Worm (Caenorhabditis elegans) whole organism, L1 larva: ENCODE results near the gene srj-52.

Experiments
- F16B12.6 ChIP-seq: fragments of 150-350 bp; optimal IDR thresholded peaks from 2 replicates; lab custom pipeline; 2014; ENCODE audit warnings: missing biosample characterization, missing genetic modification characterization
- alr-1 ChIP-seq: fragments of 200-800 bp; sonication (Bioruptor generic); optimal IDR thresholded peaks from 2 replicates; lab custom pipeline; 2018; ENCODE audit warnings: borderline replicate concordance, mild to moderate bottlenecking, missing genetic modification characterization, missing compliant biosample characterization
- aly-2 ChIP-seq: fragments of 150-350 bp; optimal IDR thresholded peaks from 2 replicates; lab custom pipeline; 2014; ENCODE audit warnings: missing biosample characterization, missing genetic modification characterization
- blmp-1 ChIP-seq: fragments of 150-350 bp; optimal IDR thresholded peaks from 2 replicates; lab custom pipeline; 2014; ENCODE audit warnings: missing biosample characterization, missing genetic modification characterization
- ceh-90 ChIP-seq: sonication (generic microtip); optimal IDR thresholded peaks from 2 replicates; lab custom pipeline; 2016; ENCODE audit warnings: missing genetic modification characterization, missing compliant biosample characterization
- ces-1 ChIP-seq: fragments of 150-350 bp; optimal IDR thresholded peaks from 2 replicates; lab custom pipeline; 2014; ENCODE audit warnings: missing biosample characterization, missing genetic modification reagents, missing genetic modification characterization
- dpl-1 ChIP-seq, 3 experiments: fragments of 150-350 bp in 2 of 3; sonication (generic microtip) in 1 of 3; optimal IDR thresholded peaks; 2 replicates each; lab custom pipeline; 2014 to 2017; ENCODE audit warnings: missing biosample characterization in 3 of 3, missing genetic modification characterization in 3 of 3, missing genetic modification reagents in 3 of 3
- dsc-1 ChIP-seq: sonication (generic microtip); optimal IDR thresholded peaks from 2 replicates; lab custom pipeline; 2016; ENCODE audit warnings: mild to moderate bottlenecking, missing genetic modification characterization, missing compliant biosample characterization
- efl-1 ChIP-seq, 4 experiments: fragments of 150-350 bp; optimal IDR thresholded peaks in 3 of 4; peaks in 1 of 4; 1 replicate in 1 of 4; 2 replicates in 3 of 4; lab custom pipeline; 2014; ENCODE audit warnings: missing biosample characterization in 2 of 4, missing genetic modification characterization in 2 of 4, missing genetic modification reagents in 2 of 4
- efl-3 ChIP-seq: fragments of 200-800 bp; sonication (Bioruptor generic); optimal IDR thresholded peaks from 2 replicates; lab custom pipeline; 2018; ENCODE audit warnings: mild to moderate bottlenecking, missing genetic modification characterization, missing compliant biosample characterization
- egl-13 ChIP-seq: sonication (generic microtip); optimal IDR thresholded peaks from 2 replicates; lab custom pipeline; 2016; ENCODE audit warnings: missing genotype, missing genetic modification reagents, missing genetic modification characterization, missing compliant biosample characterization
- egl-27 ChIP-seq, 2 experiments: fragments of 150-350 bp in 1 of 2; sonication (generic microtip); optimal IDR thresholded peaks; 3 replicates each; lab custom pipeline; 2017 to 2018; ENCODE audit warnings: missing biosample characterization in 2 of 2, missing genetic modification characterization in 2 of 2, missing genetic modification reagents in 2 of 2
- elt-3 ChIP-seq, 6 experiments: fragments of 150-350 bp in 1 of 6; sonication (generic microtip); optimal IDR thresholded peaks; 2 replicates each; lab custom pipeline; 2017 to 2018; ENCODE audit warnings: missing biosample characterization in 6 of 6, missing genetic modification characterization in 6 of 6, inconsistent platforms in 1 of 6
- ets-5 ChIP-seq: fragments of 200-800 bp; sonication (Bioruptor generic); IDR thresholded peaks from 2 replicates; pipeline ENCODE4 v1.3.6; 2022; ENCODE audit warnings: missing genetic modification characterization, missing compliant biosample characterization
- fkh-10 ChIP-seq: sonication (generic microtip); optimal IDR thresholded peaks from 2 replicates; lab custom pipeline; 2017; ENCODE audit warnings: missing biosample characterization, missing genetic modification reagents, missing genetic modification characterization
- fkh-4 ChIP-seq: sonication (generic microtip); optimal IDR thresholded peaks from 2 replicates; lab custom pipeline; 2016; ENCODE audit warnings: missing compliant biosample characterization, missing genetic modification characterization, borderline replicate concordance
- fkh-8 ChIP-seq: sonication (generic microtip); optimal IDR thresholded peaks from 2 replicates; lab custom pipeline; 2016; ENCODE audit warnings: mild to moderate bottlenecking, missing genetic modification characterization, missing compliant biosample characterization
- grh-1 ChIP-seq: fragments of 200-800 bp; sonication (Bioruptor generic); IDR thresholded peaks from 2 replicates; pipeline ENCODE4 v1.3.6; 2022; ENCODE audit warnings: missing genetic modification reagents, missing genetic modification characterization, missing compliant biosample characterization
- hlh-4 ChIP-seq: sonication (generic microtip); optimal IDR thresholded peaks from 2 replicates; lab custom pipeline; 2016; ENCODE audit warnings: mild to moderate bottlenecking, missing genetic modification characterization, missing compliant biosample characterization
- hpl-2 ChIP-seq: fragments of 150-350 bp; optimal IDR thresholded peaks from 2 replicates; lab custom pipeline; 2014; ENCODE audit warnings: missing biosample characterization, missing genetic modification reagents, missing genetic modification characterization
- irx-1 ChIP-seq: sonication (generic microtip); optimal IDR thresholded peaks from 2 replicates; lab custom pipeline; 2016; ENCODE audit warnings: missing genetic modification characterization, missing compliant biosample characterization
- isw-1 ChIP-seq: fragments of 200-800 bp; sonication (Bioruptor generic); IDR thresholded peaks from 2 replicates; pipeline ENCODE4 v1.3.6; 2022; ENCODE audit warnings: missing genetic modification characterization, missing compliant biosample characterization
- lin-13 ChIP-seq: fragments of 150-350 bp; optimal IDR thresholded peaks from 2 replicates; lab custom pipeline; 2014; ENCODE audit warnings: missing biosample characterization, missing genetic modification reagents, missing genetic modification characterization
- lin-14 ChIP-seq: fragments of 200-800 bp; sonication (Bioruptor generic); optimal IDR thresholded peaks from 2 replicates; lab custom pipeline; 2018; ENCODE audit warnings: mild to moderate bottlenecking, missing genetic modification characterization, moderate library complexity, missing compliant biosample characterization
- lin-35 ChIP-seq, 2 experiments: fragments of 150-350 bp; optimal IDR thresholded peaks; 2 replicates each; lab custom pipeline; 2014; ENCODE audit warnings: missing biosample characterization in 2 of 2, missing genetic modification characterization in 2 of 2, missing genetic modification reagents in 2 of 2
- lin-39 ChIP-seq: fragments of 150-350 bp; optimal IDR thresholded peaks from 2 replicates; lab custom pipeline; 2014; ENCODE audit warnings: missing biosample characterization, missing genetic modification reagents, missing genetic modification characterization
- lsy-2 ChIP-seq, 2 experiments: fragments of 150-350 bp; optimal IDR thresholded peaks; 2 replicates each; lab custom pipeline; 2014; ENCODE audit warnings: missing biosample characterization in 2 of 2, missing genetic modification characterization in 2 of 2
- mab-9 ChIP-seq: fragments of 200-800 bp; sonication (Bioruptor generic); IDR thresholded peaks from 2 replicates; pipeline ENCODE4 v1.3.6; 2022; ENCODE audit warnings: missing genetic modification reagents, missing genetic modification characterization, missing compliant biosample characterization
- mdl-1 ChIP-seq, 2 experiments: fragments of 150-350 bp; optimal IDR thresholded peaks; 2 replicates each; lab custom pipeline; 2014 to 2017; ENCODE audit warnings: missing biosample characterization in 2 of 2, missing genetic modification characterization in 2 of 2, inconsistent platforms in 1 of 2
- mef-2 ChIP-seq: fragments of 150-350 bp; optimal IDR thresholded peaks from 2 replicates; lab custom pipeline; 2014; ENCODE audit warnings: missing biosample characterization, missing genetic modification characterization
- nhr-237 ChIP-seq: fragments of 150-350 bp; optimal IDR thresholded peaks from 2 replicates; lab custom pipeline; 2014; ENCODE audit warnings: missing biosample characterization, missing genetic modification characterization
- nhr-47 ChIP-seq: sonication (generic microtip); optimal IDR thresholded peaks from 2 replicates; lab custom pipeline; 2016; ENCODE audit warnings: mild to moderate bottlenecking, missing genetic modification characterization, moderate library complexity, missing compliant biosample characterization
- nhr-76 ChIP-seq: sonication (generic microtip); optimal IDR thresholded peaks from 2 replicates; lab custom pipeline; 2017; ENCODE audit warnings: missing biosample characterization, missing genetic modification characterization
- nhr-90 ChIP-seq: sonication (generic microtip); optimal IDR thresholded peaks from 2 replicates; lab custom pipeline; 2016; ENCODE audit warnings: mild to moderate bottlenecking, missing genetic modification characterization, missing compliant biosample characterization; ENCODE audit not compliant: poor library complexity
- pag-3 ChIP-seq: sonication (generic microtip); optimal IDR thresholded peaks from 2 replicates; lab custom pipeline; 2017; ENCODE audit warnings: missing genetic modification characterization, mild to moderate bottlenecking, missing compliant biosample characterization, antibody characterized with exemption, borderline replicate concordance; ENCODE audit not compliant: insufficient read depth
- pax-3 ChIP-seq: fragments of 200-800 bp; sonication (Bioruptor generic); optimal IDR thresholded peaks from 2 replicates; lab custom pipeline; 2018; ENCODE audit warnings: mild to moderate bottlenecking, missing genetic modification characterization, moderate library complexity, missing compliant biosample characterization
- pqm-1 ChIP-seq: sonication (generic microtip); optimal IDR thresholded peaks from 3 replicates; lab custom pipeline; 2017; ENCODE audit warnings: missing biosample characterization, missing genetic modification characterization
- rnt-1 ChIP-seq: sonication (generic microtip); optimal IDR thresholded peaks from 2 replicates; lab custom pipeline; 2016; ENCODE audit warnings: mild to moderate bottlenecking, missing genetic modification characterization, moderate library complexity, missing compliant biosample characterization
- snu-23 ChIP-seq: sonication (generic microtip); optimal IDR thresholded peaks from 2 replicates; lab custom pipeline; 2016; ENCODE audit warnings: missing genetic modification characterization, missing compliant biosample characterization
- sox-4 ChIP-seq: sonication (generic microtip); optimal IDR thresholded peaks from 2 replicates; lab custom pipeline; 2016; ENCODE audit warnings: missing genetic modification characterization, missing compliant biosample characterization
- sptf-1 ChIP-seq: fragments of 150-350 bp; optimal IDR thresholded peaks from 2 replicates; lab custom pipeline; 2014; ENCODE audit warnings: missing biosample characterization, missing genetic modification characterization
- sup-37 ChIP-seq: fragments of 200-800 bp; sonication (Bioruptor generic); optimal IDR thresholded peaks from 2 replicates; lab custom pipeline; 2018; ENCODE audit warnings: mild to moderate bottlenecking, missing genetic modification characterization, missing compliant biosample characterization
- tbx-2 ChIP-seq: sonication (generic microtip); optimal IDR thresholded peaks from 2 replicates; lab custom pipeline; 2016; ENCODE audit warnings: missing genetic modification characterization, missing compliant biosample characterization
- unc-130 ChIP-seq: fragments of 150-350 bp; optimal IDR thresholded peaks from 2 replicates; lab custom pipeline; 2017; ENCODE audit warnings: missing biosample characterization, missing genetic modification characterization, inconsistent platforms
- unc-86 ChIP-seq: sonication (generic microtip); optimal IDR thresholded peaks from 2 replicates; lab custom pipeline; 2016; ENCODE audit warnings: missing genetic modification characterization, missing compliant biosample characterization
- xbp-1 ChIP-seq: sonication (generic microtip); optimal IDR thresholded peaks from 2 replicates; lab custom pipeline; 2016; ENCODE audit warnings: missing genetic modification characterization, missing compliant biosample characterization
- zag-1 ChIP-seq: fragments of 150-350 bp; optimal IDR thresholded peaks from 2 replicates; lab custom pipeline; 2014; ENCODE audit warnings: missing biosample characterization, missing genetic modification characterization
- zip-4 ChIP-seq: fragments of 200-800 bp; sonication (Bioruptor generic); optimal IDR thresholded peaks from 2 replicates; lab custom pipeline; 2018; ENCODE audit warnings: mild to moderate bottlenecking, missing genetic modification characterization, moderate library complexity, missing compliant biosample characterization
- ztf-11 ChIP-seq, 2 experiments: sonication (generic microtip); optimal IDR thresholded peaks; 2 replicates each; lab custom pipeline; 2016 to 2017; ENCODE audit warnings: missing genetic modification characterization in 2 of 2, missing biosample characterization in 1 of 2, missing compliant biosample characterization in 1 of 2

The srj-52 gene

DNA sequence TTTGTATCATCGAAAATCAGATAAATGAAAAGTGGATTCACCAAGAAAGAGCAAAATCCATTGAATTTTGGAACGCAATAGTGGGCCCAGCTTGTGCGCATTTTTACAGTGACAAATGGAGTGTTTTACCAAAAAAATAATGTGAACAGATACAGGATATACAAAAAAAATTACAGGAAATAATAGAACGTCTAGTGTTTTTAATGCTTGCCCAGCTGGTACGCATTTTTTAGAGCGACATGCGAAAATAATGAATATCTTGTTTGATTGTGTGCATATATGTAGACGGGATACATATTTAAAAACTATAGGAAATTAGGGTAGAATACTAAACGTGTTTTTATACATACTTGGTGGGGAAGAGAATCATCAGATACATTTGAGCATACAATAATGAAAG lies 40.4 kb upstream of the srj-52 start, which contains the start of gene srj-25:
Gene srj-25 (minus strand): TSS at position 101 of the 400 bp plus-strand sequence.
- TF ChIP-seq egl-27 (tag; optimal IDR thresholded peaks at IDR 0.05; lab: Kevin White, UChicago) (no peak), ztf-11 (tag; optimal IDR thresholded peaks at IDR 0.05; lab: Kevin White, UChicago) (no peak), elt-3 (tag; optimal IDR thresholded peaks at IDR 0.05; lab: Kevin White, UChicago) (no peak), dpl-1 (GFP tag; optimal IDR thresholded peaks at IDR 0.05; lab: Kevin White, UChicago) (no peak), nhr-237 (tag; lab: Kevin White, UChicago) (no peak), lin-13 (no peak), ces-1 (GFP tag; lab: Kevin White, UChicago) (no peak), ceh-90 (tag; lab: Kevin White, UChicago) (no peak), aly-2 (tag; lab: Kevin White, UChicago) (no peak), rnt-1 (no peak), mef-2 (tag; lab: Kevin White, UChicago) (no peak), dsc-1 (no peak), nhr-76 (tag; lab: Kevin White, UChicago) (no peak), zip-4 (GFP tag; lab: Kevin White, UChicago) (no peak), irx-1 (tag; lab: Kevin White, UChicago) (no peak), sptf-1 (no peak), pqm-1 (no peak), unc-130 (tag; lab: Kevin White, UChicago) (no peak)

DNA sequence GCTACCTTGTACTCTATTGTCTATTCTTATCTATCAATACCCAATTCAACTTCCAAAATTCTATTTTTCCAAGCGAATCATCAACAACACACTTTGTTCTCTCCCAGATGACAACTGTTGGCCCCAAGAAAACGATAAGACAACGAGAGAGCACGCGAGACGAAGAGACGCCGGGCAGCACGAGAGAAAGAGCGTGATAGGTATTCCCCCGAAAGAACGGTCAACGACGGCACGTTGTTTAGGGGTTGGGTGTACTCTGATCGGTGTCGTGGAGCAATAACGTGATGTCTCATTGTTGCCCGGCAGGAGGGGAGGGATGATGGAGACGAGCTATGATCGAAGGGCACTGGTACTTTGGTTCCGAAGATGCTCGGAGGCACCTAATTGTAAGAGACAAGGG lies 35.5 kb upstream of the srj-52 start:
- no peak for TF ChIP-seq alr-1 (tag; lab: Kevin White, UChicago)
- TF ChIP-seq lin-14 (GFP tag; lab: Kevin White, UChicago) = peak; percentile 100
- peak; percentile 76 to 99 for TF ChIP-seq mdl-1 (tag; optimal IDR thresholded peaks at IDR 0.05; lab: Kevin White, UChicago)
- TF ChIP-seq blmp-1 (tag; lab: Kevin White, UChicago) = peak; percentile 13
- TF ChIP-seq pax-3 (tag; lab: Kevin White, UChicago) = peak; percentile 75
- peak; percentile 35 for TF ChIP-seq lin-13
- no peak for TF ChIP-seq pag-3 (tag; lab: Kevin White, UChicago)
- peak; percentile 84 for TF ChIP-seq grh-1 (GFP tag; lab: Robert Waterston, UW)
- TF ChIP-seq unc-86 (tag; lab: Kevin White, UChicago) = no peak
- TF ChIP-seq snu-23 (GFP tag; lab: Kevin White, UChicago) = peak; percentile 96
- no peak for TF ChIP-seq hlh-4
- TF ChIP-seq egl-13 (tag; lab: Kevin White, UChicago) = peak; percentile 53
- no peak for TF ChIP-seq hpl-2
- peak; percentile 94 for TF ChIP-seq sup-37
- no peak for TF ChIP-seq fkh-8 (tag; lab: Kevin White, UChicago)
- TF ChIP-seq sox-4 = peak; percentile 59
- TF ChIP-seq lin-39 (tag; lab: Kevin White, UChicago) = peak; percentile 83
- TF ChIP-seq nhr-76 (tag; lab: Kevin White, UChicago) = no peak
- peak; percentile 71 for TF ChIP-seq mab-9 (GFP tag; lab: Robert Waterston, UW)
- peak; percentile 96 for TF ChIP-seq tbx-2
- peak; percentile 87 for TF ChIP-seq unc-130 (tag; lab: Kevin White, UChicago)
- TF ChIP-seq rnt-1 = peak; percentile 95
- peak; percentile 84 for TF ChIP-seq xbp-1 (tag; lab: Kevin White, UChicago)
- TF ChIP-seq nhr-90 (tag; lab: Kevin White, UChicago) = peak; percentile 94
- peak; percentile 89 for TF ChIP-seq nhr-47 (tag; lab: Kevin White, UChicago)
- no peak for TF ChIP-seq efl-3 (GFP tag; lab: Kevin White, UChicago)
- TF ChIP-seq fkh-4 = no peak
- peak in 1 of 2 experiments; percentile 86 for TF ChIP-seq ztf-11 (tag; optimal IDR thresholded peaks at IDR 0.05; lab: Kevin White, UChicago)
- peak; percentile 37 to 90 for TF ChIP-seq lin-35 (GFP tag; optimal IDR thresholded peaks at IDR 0.05; lab: Kevin White, UChicago)
- peak; percentile 77 to 83 for TF ChIP-seq lsy-2 (tag; optimal IDR thresholded peaks at IDR 0.05; lab: Kevin White, UChicago)
- TF ChIP-seq isw-1 (GFP tag; lab: Robert Waterston, UW) = peak; percentile 52; the same call in 1 of the 2 replicates
- no peak for TF ChIP-seq ets-5
- TF ChIP-seq fkh-10 (GFP tag; lab: Kevin White, UChicago) = no peak
- no peak for TF ChIP-seq zag-1 (tag; lab: Kevin White, UChicago)
- no peak for TF ChIP-seq ces-1 (GFP tag; lab: Kevin White, UChicago)
- TF ChIP-seq F16B12.6 = no peak
- peak; percentile 58 to 67 for TF ChIP-seq efl-1 (optimal IDR thresholded peaks at IDR 0.05; lab: Kevin White, UChicago)
- peak; percentile 15 to 96 for TF ChIP-seq efl-1 (GFP tag; optimal IDR thresholded peaks at IDR 0.05 in 1 of 2; lab: Kevin White, UChicago)
